Worm (Caenorhabditis elegans): ENCODE measurements around the gene smrd-1.

The smrd-1 gene

ce11 chrIII:10379632-10380031 is 56.2 kb downstream of the smrd-1 start:
- TF ChIP-seq nhr-76 (tag; optimal IDR thresholded peaks at IDR 0.05): no peak

DNA sequence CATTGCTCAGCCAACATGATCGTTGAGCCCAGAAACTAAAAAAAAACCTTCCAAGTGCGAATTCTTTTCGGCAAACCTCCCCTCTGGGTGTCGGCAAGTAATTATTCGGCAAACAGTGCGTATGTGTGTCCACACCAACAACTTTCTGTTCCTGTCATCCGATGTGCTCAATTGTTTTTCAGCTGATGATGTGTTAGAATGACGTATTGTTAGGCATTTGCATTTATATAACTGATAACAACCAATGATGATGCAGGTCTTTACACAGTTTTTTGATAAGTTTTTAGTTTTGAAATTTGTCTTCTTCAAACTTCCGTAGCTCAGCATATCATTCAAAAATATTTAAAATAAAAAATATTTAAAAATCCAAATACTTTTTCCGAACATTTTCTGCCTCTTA is 56.9 kb downstream of the smrd-1 start:
- no peak for TF ChIP-seq tbx-2 (tag; optimal IDR thresholded peaks at IDR 0.05)
- peak; percentile 13 for TF ChIP-seq jun-1 (tag; optimal IDR thresholded peaks at IDR 0.05)
- no peak for TF ChIP-seq zag-1 (tag; optimal IDR thresholded peaks at IDR 0.05)
- TF ChIP-seq ceh-28 (tag; optimal IDR thresholded peaks at IDR 0.05): no peak
- no peak for TF ChIP-seq skn-1 (tag; optimal IDR thresholded peaks at IDR 0.05)
- no peak for TF ChIP-seq hmg-11 (tag; optimal IDR thresholded peaks at IDR 0.05)
- no peak for TF ChIP-seq nhr-25 (tag; optimal IDR thresholded peaks at IDR 0.05)
- TF ChIP-seq nhr-43 (tag; optimal IDR thresholded peaks at IDR 0.05; ENCODE audit: poor library complexity, severe bottlenecking): no peak
- TF ChIP-seq fos-1 (tag; optimal IDR thresholded peaks at IDR 0.05): no peak
- TF ChIP-seq ama-1 (optimal IDR thresholded peaks at IDR 0.05): no peak
- TF ChIP-seq fkh-10 (GFP tag; optimal IDR thresholded peaks at IDR 0.05): no peak
- TF ChIP-seq ceh-9 (tag; optimal IDR thresholded peaks at IDR 0.05): no peak
- peak; percentile 53 for TF ChIP-seq elt-2 (tag; optimal IDR thresholded peaks at IDR 0.05)
- no peak for TF ChIP-seq nhr-11 (tag; optimal IDR thresholded peaks at IDR 0.05)
- no peak for TF ChIP-seq mdl-1 (tag; optimal IDR thresholded peaks at IDR 0.05)
- TF ChIP-seq nhr-23 (tag; optimal IDR thresholded peaks at IDR 0.05): no peak
- no peak for TF ChIP-seq nfya-1 (tag; optimal IDR thresholded peaks at IDR 0.05; ENCODE audit: insufficient read depth)
- TF ChIP-seq ZK546.5 (tag; optimal IDR thresholded peaks at IDR 0.05): no peak
- peak; percentile 61 for TF ChIP-seq pqm-1 (tag; optimal IDR thresholded peaks at IDR 0.05)
- TF ChIP-seq nhr-237 (tag; optimal IDR thresholded peaks at IDR 0.05): no peak
- peak; percentile 38 for TF ChIP-seq pha-4 (tag; optimal IDR thresholded peaks at IDR 0.05)
- TF ChIP-seq unc-62 (GFP tag; optimal IDR thresholded peaks at IDR 0.05): no peak
- no peak for TF ChIP-seq sea-2 (GFP tag; optimal IDR thresholded peaks at IDR 0.05)
- no peak for TF ChIP-seq elt-3 (tag; optimal IDR thresholded peaks at IDR 0.05)
- no peak for TF ChIP-seq mml-1 (tag; optimal IDR thresholded peaks at IDR 0.05)
- no peak for TF ChIP-seq lin-39 (tag; optimal IDR thresholded peaks at IDR 0.05)
- no peak for TF ChIP-seq lsy-12 (tag; optimal IDR thresholded peaks at IDR 0.05)
- TF ChIP-seq unc-39 (tag; optimal IDR thresholded peaks at IDR 0.05): no peak
- no peak for TF ChIP-seq ztf-4 (tag; optimal IDR thresholded peaks at IDR 0.05)
- TF ChIP-seq aly-2 (tag; optimal IDR thresholded peaks at IDR 0.05): no peak
- TF ChIP-seq egl-5 (tag; optimal IDR thresholded peaks at IDR 0.05): no peak
- TF ChIP-seq nhr-67 (tag; optimal IDR thresholded peaks at IDR 0.05): no peak
